Fruit fly (Drosophila melanogaster): ENCODE data around the gene JMJD7.

JMJD7 gene

DNA sequence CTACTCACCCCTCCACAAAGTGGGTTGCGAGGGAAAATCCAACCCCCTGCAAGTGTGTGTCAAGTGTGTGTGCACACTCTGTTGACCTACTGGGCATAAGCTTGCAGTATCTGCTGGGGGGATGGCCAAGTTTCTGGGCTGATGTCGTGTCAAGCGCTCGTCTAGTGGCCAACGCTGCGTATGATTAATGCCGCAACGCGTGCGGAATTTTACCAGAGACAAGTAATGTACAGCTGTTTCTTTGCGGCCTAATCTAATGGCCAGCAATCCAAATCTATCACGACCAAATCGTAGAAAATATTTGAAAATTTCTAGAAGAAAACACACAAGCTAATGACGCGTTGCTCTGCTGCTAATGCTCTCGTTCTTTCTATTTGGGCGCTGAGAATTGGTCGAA lies 29.1 kb upstream of the JMJD7 start (continued):
- TF ChIP-seq CG34224 (GFP tag; IDR thresholded peaks at IDR 0.05; ENCODE audit: partially characterized antibody): peak; percentile 44; the same call in 1 of the 3 replicates
- TF ChIP-seq Hmx (GFP tag; optimal IDR thresholded peaks at IDR 0.05): no peak
- TF ChIP-seq CG11560 (tag; IDR thresholded peaks at IDR 0.05): no peak
- no peak for TF ChIP-seq ken (GFP tag; IDR thresholded peaks at IDR 0.05)
- TF ChIP-seq mirr (GFP tag; optimal IDR thresholded peaks at IDR 0.05): no peak
- no peak for TF ChIP-seq Hr78 (GFP tag; optimal IDR thresholded peaks at IDR 0.05)
- TF ChIP-seq NK7.1 (GFP tag; optimal IDR thresholded peaks at IDR 0.05): no peak
- no peak for TF ChIP-seq CG2712 (tag; optimal IDR thresholded peaks at IDR 0.05)
- TF ChIP-seq Scr (GFP tag; IDR thresholded peaks at IDR 0.05; ENCODE audit: partially characterized antibody): no peak
- no peak for TF ChIP-seq hb (GFP tag; IDR thresholded peaks at IDR 0.05; ENCODE audit: partially characterized antibody)
- TF ChIP-seq CG10321 (GFP tag; IDR thresholded peaks at IDR 0.05): no peak
- no peak for TF ChIP-seq aop (GFP tag; IDR thresholded peaks at IDR 0.05)
- no peak for TF ChIP-seq HLHmδ (GFP tag; optimal IDR thresholded peaks at IDR 0.05)
- no peak for TF ChIP-seq bbx (GFP tag; IDR thresholded peaks at IDR 0.05; ENCODE audit: partially characterized antibody)
- no peak for TF ChIP-seq CG12942 (GFP tag; optimal IDR thresholded peaks at IDR 0.05)
- TF ChIP-seq NC2β (GFP tag; optimal IDR thresholded peaks at IDR 0.05): no peak
- TF ChIP-seq CG6813 (GFP tag; optimal IDR thresholded peaks at IDR 0.05): no peak
- TF ChIP-seq CG11456 (GFP tag; IDR thresholded peaks at IDR 0.05): no peak
- 0 out of 2 replicates have a peak, but pooled peaks have one; percentile 33 for TF ChIP-seq CG7372 (GFP tag; IDR thresholded peaks at IDR 0.05)
- no peak for TF ChIP-seq CG14441 (GFP tag; IDR thresholded peaks at IDR 0.05)
- no peak for TF ChIP-seq seq (GFP tag; IDR thresholded peaks at IDR 0.05)
- no peak for TF ChIP-seq CG4404 (GFP tag; IDR thresholded peaks at IDR 0.05)

dm6 chr3L:13478339-13479203 lies 28.5 kb upstream of the JMJD7 start:
- TF ChIP-seq CG13424 (tag; optimal IDR thresholded peaks at IDR 0.05): peak; percentile 24
- no peak for TF ChIP-seq CG17802 (tag; optimal IDR thresholded peaks at IDR 0.05)
- TF ChIP-seq BEAF-32 (GFP tag; optimal IDR thresholded peaks at IDR 0.05): no peak
- TF ChIP-seq jigr1 (GFP tag; IDR thresholded peaks at IDR 0.05): no peak
- peak; percentile 16 for TF ChIP-seq CG1603 (tag; optimal IDR thresholded peaks at IDR 0.05)
- no peak; the same call in 1 of the 2 replicates for TF ChIP-seq amos (GFP tag; IDR thresholded peaks at IDR 0.05; ENCODE audit: partially characterized antibody)
- peak; percentile 8; the same call in 1 of the 2 replicates for TF ChIP-seq al (GFP tag; IDR thresholded peaks at IDR 0.05)
- peak; percentile 65 for TF ChIP-seq Rfx (GFP tag; IDR thresholded peaks at IDR 0.05)
- TF ChIP-seq CG6813 (GFP tag; optimal IDR thresholded peaks at IDR 0.05): no peak
- TF ChIP-seq CG18764 (GFP tag; optimal IDR thresholded peaks at IDR 0.05): no peak
- TF ChIP-seq bigmax (GFP tag; optimal IDR thresholded peaks at IDR 0.05): no peak
- no peak for TF ChIP-seq Vsx1 (GFP tag; optimal IDR thresholded peaks at IDR 0.05)
- TF ChIP-seq gt (GFP tag; IDR thresholded peaks at IDR 0.05): no peak
- no peak for TF ChIP-seq trh (GFP tag; optimal IDR thresholded peaks at IDR 0.05)
- TF ChIP-seq cwo (GFP tag; optimal IDR thresholded peaks at IDR 0.05): no peak
- no peak for TF ChIP-seq ato (GFP tag; IDR thresholded peaks at IDR 0.05; ENCODE audit: partially characterized antibody)
- no peak for TF ChIP-seq B-H2 (GFP tag; optimal IDR thresholded peaks at IDR 0.05)
- no peak for TF ChIP-seq Sry-δ (GFP tag; optimal IDR thresholded peaks at IDR 0.05)
- no peak for TF ChIP-seq Optix (GFP tag; IDR thresholded peaks at IDR 0.05)
- TF ChIP-seq mirr (GFP tag; optimal IDR thresholded peaks at IDR 0.05): peak; percentile 11
- TF ChIP-seq Hmr (GFP tag; optimal IDR thresholded peaks at IDR 0.05): peak; percentile 32
- TF ChIP-seq az2 (GFP tag; optimal IDR thresholded peaks at IDR 0.05): peak; percentile 4
- peak; percentile 84 for TF ChIP-seq CG6175 (GFP tag; IDR thresholded peaks at IDR 0.05)
- TF ChIP-seq ttk (GFP tag; IDR thresholded peaks at IDR 0.05): no peak
- no peak for TF ChIP-seq CG5245 (GFP tag; optimal IDR thresholded peaks at IDR 0.05)
- TF ChIP-seq ems (GFP tag; optimal IDR thresholded peaks at IDR 0.05): no peak
- TF ChIP-seq CG10979 (tag; optimal IDR thresholded peaks at IDR 0.05): no peak
- peak; percentile 10 for TF ChIP-seq CG12391 (tag; optimal IDR thresholded peaks at IDR 0.05)

Data from whole organism, embryonic.